Worm (Caenorhabditis elegans): ENCODE data around the gene F22B8.7.

ce11 chrV:16047052-16047451 lies 47.3 kb upstream of the F22B8.7 start:
- TF ChIP-seq F49E8.2 (tag; optimal IDR thresholded peaks at IDR 0.05; ENCODE audit: insufficient read depth) (no peak), F57A8.1 (GFP tag; optimal IDR thresholded peaks at IDR 0.05) (no peak), snpc-4 (GFP tag; optimal IDR thresholded peaks at IDR 0.05) (no peak), snpc-4 (tag; optimal IDR thresholded peaks at IDR 0.05) (no peak), sdz-38 (tag; optimal IDR thresholded peaks at IDR 0.05) (no peak), athp-1 (tag; optimal IDR thresholded peaks at IDR 0.05) (no peak), nfya-1 (tag; optimal IDR thresholded peaks at IDR 0.05; ENCODE audit: borderline replicate concordance, insufficient read depth) (no peak), sea-2 (GFP tag; IDR thresholded peaks at IDR 0.05) (no peak)
